Worm (Caenorhabditis elegans): ENCODE results near the gene F08H9.2.

ce11 chrV:14457070-14457469, 3.4 kb upstream of the F08H9.2 start, which contains the start of gene coh-3:
- TF ChIP-seq pha-4 (GFP tag; IDR thresholded peaks at IDR 0.05) (no peak), pha-4 (tag; optimal IDR thresholded peaks at IDR 0.05) (no peak), dve-1 (tag; optimal IDR thresholded peaks at IDR 0.05; ENCODE audit: insufficient read depth) (no peak), snpc-4 (tag; optimal IDR thresholded peaks at IDR 0.05) (no peak), fkh-10 (GFP tag; optimal IDR thresholded peaks at IDR 0.05) (no peak), daf-12 (tag; optimal IDR thresholded peaks at IDR 0.05) (no peak), php-3 (GFP tag; IDR thresholded peaks at IDR 0.05) (no peak), daf-19 (GFP tag; conservative IDR thresholded peaks at IDR 0.05) (no peak), nhr-77 (tag; optimal IDR thresholded peaks at IDR 0.05) (no peak), lin-38 (GFP tag; IDR thresholded peaks at IDR 0.05) (peak; percentile 52), aly-2 (tag; optimal IDR thresholded peaks at IDR 0.05) (no peak)
